Worm (Caenorhabditis elegans) whole organism, young adult: ENCODE data around the gene K05F6.12.

Experiments
- B0035.1 ChIP-seq: sonication (generic microtip); optimal IDR thresholded peaks from 2 replicates; lab custom pipeline; 2016; ENCODE audit warnings: missing genetic modification characterization, mild to moderate bottlenecking, missing compliant biosample characterization, missing genotype, missing genetic modification reagents
- C17E4.6 ChIP-seq: fragments of 200-800 bp; sonication (Bioruptor generic); IDR thresholded peaks from 2 replicates; pipeline ENCODE4 v1.3.6; 2022; ENCODE audit warnings: missing genetic modification reagents, missing genetic modification characterization, missing compliant biosample characterization
- F22D6.2 ChIP-seq: sonication (generic microtip); optimal IDR thresholded peaks from 2 replicates; lab custom pipeline; 2016; ENCODE audit warnings: mild to moderate bottlenecking, missing genetic modification characterization, missing compliant biosample characterization
- F33H1.4 ChIP-seq: fragments of 200-800 bp; sonication (Bioruptor generic); IDR thresholded peaks from 2 replicates; pipeline ENCODE4 v1.3.6; 2022; ENCODE audit warnings: missing genetic modification reagents, missing genetic modification characterization, missing compliant biosample characterization
- F37B4.10 ChIP-seq: fragments of 200-800 bp; sonication (Bioruptor generic); IDR thresholded peaks from 2 replicates; pipeline ENCODE4 v1.3.6; 2022; ENCODE audit warnings: missing genetic modification characterization, missing compliant biosample characterization
- F57C9.4 ChIP-seq: sonication (generic microtip); optimal IDR thresholded peaks from 2 replicates; lab custom pipeline; 2017; ENCODE audit warnings: mild to moderate bottlenecking, missing genetic modification characterization, missing compliant biosample characterization
- T26A5.8 ChIP-seq: sonication (generic microtip); optimal IDR thresholded peaks from 2 replicates; lab custom pipeline; 2016; ENCODE audit warnings: missing genetic modification characterization, missing compliant biosample characterization
- Y53F4B.3 ChIP-seq: fragments of 200-800 bp; sonication (Bioruptor generic); IDR thresholded peaks from 2 replicates; pipeline ENCODE4 v1.3.6; 2022; ENCODE audit warnings: missing genetic modification reagents, missing genetic modification characterization, missing compliant biosample characterization
- aptf-3 ChIP-seq: fragments of 200-800 bp; sonication (Bioruptor generic); IDR thresholded peaks from 2 replicates; pipeline ENCODE4 v1.3.6; 2022; ENCODE audit warnings: missing genetic modification characterization, missing compliant biosample characterization
- atf-7 ChIP-seq: sonication (generic microtip); optimal IDR thresholded peaks from 2 replicates; lab custom pipeline; 2017; ENCODE audit warnings: mild to moderate bottlenecking, missing genetic modification characterization, missing compliant biosample characterization
- bed-1 ChIP-seq: fragments of 200-800 bp; sonication (Bioruptor generic); IDR thresholded peaks from 2 replicates; pipeline ENCODE4 v1.3.6; 2022; ENCODE audit warnings: missing genetic modification reagents, missing genetic modification characterization, missing compliant biosample characterization
- bed-2 ChIP-seq: fragments of 200-800 bp; sonication (Bioruptor generic); IDR thresholded peaks from 2 replicates; pipeline ENCODE4 v1.3.6; 2022; ENCODE audit warnings: missing genetic modification reagents, missing genetic modification characterization, missing compliant biosample characterization
- ccch-3 ChIP-seq: fragments of 200-800 bp; sonication (Bioruptor generic); optimal IDR thresholded peaks from 2 replicates; lab custom pipeline; 2018; ENCODE audit warnings: mild to moderate bottlenecking, missing genetic modification characterization, missing compliant biosample characterization
- ceh-100 ChIP-seq: fragments of 200-800 bp; sonication (Bioruptor generic); IDR thresholded peaks from 2 replicates; pipeline ENCODE4 v1.3.6; 2022; ENCODE audit warnings: missing genetic modification reagents, missing genetic modification characterization, missing compliant biosample characterization
- die-1 ChIP-seq: sonication (generic microtip); optimal IDR thresholded peaks from 2 replicates; lab custom pipeline; 2016; ENCODE audit warnings: missing genotype, mild to moderate bottlenecking, missing genetic modification characterization, missing compliant biosample characterization
- dox-1 ChIP-seq: fragments of 200-800 bp; sonication (Bioruptor generic); IDR thresholded peaks from 2 replicates; pipeline ENCODE4 v1.3.6; 2022; ENCODE audit warnings: missing genetic modification reagents, missing genetic modification characterization, missing compliant biosample characterization
- egrh-3 ChIP-seq: fragments of 200-800 bp; sonication (Bioruptor generic); IDR thresholded peaks from 2 replicates; pipeline ENCODE4 v1.3.6; 2022; ENCODE audit warnings: missing genetic modification reagents, missing genetic modification characterization, missing compliant biosample characterization
- ekl-4 ChIP-seq: fragments of 200-800 bp; sonication (Bioruptor generic); IDR thresholded peaks from 2 replicates; pipeline ENCODE4 v1.3.6; 2022; ENCODE audit warnings: missing genetic modification reagents, missing genetic modification characterization, missing compliant biosample characterization
- ets-4 ChIP-seq: fragments of 200-800 bp; sonication (Bioruptor generic); optimal IDR thresholded peaks from 2 replicates; lab custom pipeline; 2018; ENCODE audit warnings: mild to moderate bottlenecking, missing genetic modification characterization, missing compliant biosample characterization
- fkh-3 ChIP-seq: sonication (generic microtip); optimal IDR thresholded peaks from 2 replicates; lab custom pipeline; 2016; ENCODE audit warnings: mild to moderate bottlenecking, missing genetic modification characterization, missing compliant biosample characterization
- hrde-1 ChIP-seq: sonication (generic microtip); optimal IDR thresholded peaks from 2 replicates; lab custom pipeline; 2016; ENCODE audit warnings: missing genetic modification characterization, mild to moderate bottlenecking, missing compliant biosample characterization, moderate library complexity, missing genotype, missing genetic modification reagents, borderline replicate concordance
- lin-40 ChIP-seq: sonication (generic microtip); optimal IDR thresholded peaks from 2 replicates; lab custom pipeline; 2016; ENCODE audit warnings: missing genetic modification characterization, mild to moderate bottlenecking, missing compliant biosample characterization, missing genotype, missing genetic modification reagents
- madf-3 ChIP-seq: fragments of 200-800 bp; sonication (Bioruptor generic); IDR thresholded peaks from 2 replicates; pipeline ENCODE4 v1.3.6; 2022; ENCODE audit warnings: missing genetic modification reagents, missing genetic modification characterization, missing compliant biosample characterization
- madf-8 ChIP-seq: fragments of 200-800 bp; sonication (Bioruptor generic); conservative IDR thresholded peaks from 2 replicates; pipeline ENCODE4 v1.3.6; 2022; ENCODE audit warnings: missing genetic modification reagents, missing genetic modification characterization, missing compliant biosample characterization
- nfya-1 ChIP-seq: sonication (generic microtip); optimal IDR thresholded peaks from 2 replicates; lab custom pipeline; 2017; ENCODE audit warnings: antibody characterized with exemption, missing compliant biosample characterization, missing genetic modification characterization, borderline replicate concordance; ENCODE audit not compliant: insufficient read depth
- nhr-120 ChIP-seq: fragments of 200-800 bp; sonication (Bioruptor generic); IDR thresholded peaks from 2 replicates; pipeline ENCODE4 v1.3.6; 2022; ENCODE audit warnings: missing genetic modification characterization, missing compliant biosample characterization
- nhr-27 ChIP-seq: fragments of 200-800 bp; sonication (Bioruptor generic); optimal IDR thresholded peaks from 2 replicates; lab custom pipeline; 2018; ENCODE audit warnings: mild to moderate bottlenecking, missing genetic modification characterization, moderate library complexity, missing compliant biosample characterization
- nhr-80 ChIP-seq: sonication (generic microtip); optimal IDR thresholded peaks from 2 replicates; lab custom pipeline; 2016; ENCODE audit warnings: missing genetic modification characterization, missing compliant biosample characterization
- repo-1 ChIP-seq: sonication (generic microtip); optimal IDR thresholded peaks from 2 replicates; lab custom pipeline; 2017; ENCODE audit warnings: mild to moderate bottlenecking, missing genetic modification characterization, missing compliant biosample characterization
- rpc-1 ChIP-seq, 2 experiments: fragments of 150-350 bp in 1 of 2; sonication (generic microtip) in 1 of 2; optimal IDR thresholded peaks; 2 replicates each; lab custom pipeline; 2014 to 2018; ENCODE audit warnings: missing biosample characterization in 1 of 2, missing genetic modification characterization in 1 of 2, missing genetic modification reagents in 1 of 2, missing genotype in 1 of 2
- snpc-3.4 ChIP-seq: sonication (generic microtip); optimal IDR thresholded peaks from 2 replicates; lab custom pipeline; 2017; ENCODE audit warnings: missing genetic modification characterization, mild to moderate bottlenecking, missing compliant biosample characterization, antibody characterized with exemption, moderate library complexity, missing genotype, missing genetic modification reagents
- snpc-4 ChIP-seq, 5 experiments: fragments of 150-350 bp in 1 of 5; sonication (generic microtip) in 4 of 5; optimal IDR thresholded peaks; 2 replicates each; lab custom pipeline; 2014 to 2018; ENCODE audit warnings: missing genetic modification characterization in 5 of 5, missing biosample characterization in 3 of 5, antibody characterized with exemption in 2 of 5, mild to moderate bottlenecking in 2 of 5, missing compliant biosample characterization in 2 of 5, missing genotype in 2 of 5, moderate library complexity in 2 of 5, missing genetic modification reagents in 1 of 5
- tbp1 ChIP-seq: fragments of 200-800 bp; sonication (Bioruptor generic); optimal IDR thresholded peaks from 2 replicates; lab custom pipeline; 2018; ENCODE audit warnings: mild to moderate bottlenecking, missing genetic modification characterization, missing compliant biosample characterization
- tbx-9 ChIP-seq: sonication (generic microtip); optimal IDR thresholded peaks from 2 replicates; lab custom pipeline; 2016; ENCODE audit warnings: borderline replicate concordance, missing genetic modification characterization, inconsistent platforms, missing compliant biosample characterization
- ztf-18 ChIP-seq: sonication (generic microtip); optimal IDR thresholded peaks from 2 replicates; lab custom pipeline; 2016; ENCODE audit warnings: missing genotype, mild to moderate bottlenecking, missing genetic modification characterization, missing compliant biosample characterization
- ztf-22 ChIP-seq: fragments of 200-800 bp; sonication (Bioruptor generic); optimal IDR thresholded peaks from 2 replicates; lab custom pipeline; 2018; ENCODE audit warnings: mild to moderate bottlenecking, missing genetic modification characterization, moderate library complexity, missing compliant biosample characterization
- ztf-6 ChIP-seq: fragments of 200-800 bp; sonication (Bioruptor generic); IDR thresholded peaks from 2 replicates; pipeline ENCODE4 v1.3.6; 2022; ENCODE audit warnings: missing genetic modification reagents, missing genetic modification characterization, missing compliant biosample characterization

K05F6.12 gene

DNA sequence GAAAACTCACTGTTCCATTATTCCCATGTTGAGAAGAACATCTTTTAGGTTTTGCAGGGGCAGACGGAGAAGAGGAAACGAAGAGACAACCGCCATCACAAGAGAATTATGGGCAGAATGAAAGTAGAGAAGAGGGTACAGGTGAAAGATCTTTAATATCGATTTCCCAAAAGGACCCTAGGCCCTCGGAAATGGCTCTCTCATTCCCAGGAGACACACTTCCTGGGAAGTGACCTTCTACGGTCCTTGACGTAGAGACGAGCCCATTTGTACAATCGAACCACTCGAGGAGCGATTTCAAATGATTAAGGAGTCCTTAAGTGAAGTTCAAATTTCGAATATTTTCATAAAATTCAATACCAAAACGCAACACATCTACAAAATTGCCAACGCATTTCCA, 25.3 kb downstream of the K05F6.12 start, which contains the start of gene fbxb-46:
Gene fbxb-46 (minus strand): TSS at position 101 of the 400 bp plus-strand sequence.
- TF ChIP-seq atf-7 (tag; lab: Kevin White, UChicago) (no peak), bed-2 (GFP tag; lab: Robert Waterston, UW) (no peak), F57C9.4 (tag; lab: Kevin White, UChicago) (no peak), egrh-3 (GFP tag; lab: Robert Waterston, UW) (no peak), ekl-4 (GFP tag; lab: Robert Waterston, UW) (no peak), F37B4.10 (GFP tag; lab: Robert Waterston, UW) (no peak), ets-4 (GFP tag; lab: Kevin White, UChicago) (no peak), ztf-18 (tag; lab: Kevin White, UChicago) (no peak), rpc-1 (optimal IDR thresholded peaks at IDR 0.05; lab: Kevin White, UChicago) (no peak), rpc-1 (tag; optimal IDR thresholded peaks at IDR 0.05; lab: Kevin White, UChicago) (no peak), T26A5.8 (tag; lab: Kevin White, UChicago) (no peak), snpc-4 (GFP tag; optimal IDR thresholded peaks at IDR 0.05; lab: Kevin White, UChicago) (no peak), snpc-4 (tag; optimal IDR thresholded peaks at IDR 0.05; lab: Kevin White, UChicago) (no peak), die-1 (tag; lab: Kevin White, UChicago) (no peak), B0035.1 (no peak), madf-3 (no peak), lin-40 (tag; lab: Kevin White, UChicago) (no peak), ztf-22 (no peak), ccch-3 (no peak)

- no peak for TF ChIP-seq F22D6.2 (tag; lab: Kevin White, UChicago)
- no peak for TF ChIP-seq tbp1 (GFP tag; lab: Kevin White, UChicago)
- no peak for TF ChIP-seq fkh-3
- no peak for TF ChIP-seq nfya-1 (tag; lab: Kevin White, UChicago)
- no peak for TF ChIP-seq tbx-9 (tag; lab: Kevin White, UChicago)
- no peak for TF ChIP-seq hrde-1
- no peak for TF ChIP-seq aptf-3 (GFP tag; lab: Robert Waterston, UW)
- TF ChIP-seq nhr-27 (tag; lab: Kevin White, UChicago), result no peak
- no peak for TF ChIP-seq F33H1.4 (GFP tag; lab: Robert Waterston, UW)
- TF ChIP-seq nhr-120, result no peak
- TF ChIP-seq bed-2 (GFP tag; lab: Robert Waterston, UW), result no peak
- TF ChIP-seq ztf-6, result no peak
- no peak for TF ChIP-seq ceh-100 (GFP tag; lab: Robert Waterston, UW)
- TF ChIP-seq madf-8 (GFP tag; lab: Robert Waterston, UW), result no peak
- no peak for TF ChIP-seq Y53F4B.3 (GFP tag; lab: Robert Waterston, UW)
- no peak for TF ChIP-seq C17E4.6 (GFP tag; lab: Robert Waterston, UW)
- no peak for TF ChIP-seq rpc-1 (optimal IDR thresholded peaks at IDR 0.05; lab: Kevin White, UChicago)
- TF ChIP-seq rpc-1 (tag; optimal IDR thresholded peaks at IDR 0.05; lab: Kevin White, UChicago), result no peak
- TF ChIP-seq snpc-3.4 (tag; lab: Kevin White, UChicago), result no peak
- TF ChIP-seq bed-1 (GFP tag; lab: Robert Waterston, UW), result no peak
Observed at ce11 chrII:1576030-1576429, 30.3 kb downstream of the K05F6.12 start, which contains the start of gene K05F6.10. Gene K05F6.10 (minus strand): TSS chrII:1576130.

DNA sequence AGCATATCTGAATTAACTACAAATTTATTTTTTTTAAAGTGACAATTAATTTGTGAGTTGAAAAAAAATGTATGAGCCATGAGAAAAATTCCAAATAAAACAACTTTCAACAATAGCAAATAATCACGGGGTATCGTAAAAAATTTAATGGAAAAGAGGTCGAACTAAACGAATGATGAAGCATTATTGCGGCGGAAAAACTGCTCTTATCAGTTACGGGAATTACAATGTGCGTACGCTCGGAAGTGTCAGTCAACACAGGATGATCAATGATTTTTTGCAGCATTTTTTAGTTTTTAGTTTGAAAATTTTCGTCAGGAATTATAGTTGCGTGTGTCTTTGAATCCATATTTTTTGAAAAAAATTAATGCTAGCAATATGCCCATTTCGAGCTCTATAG, 31.0 kb downstream of the K05F6.12 start:
- TF ChIP-seq nhr-80 (peak; percentile 72), repo-1 (no peak), dox-1 (GFP tag; lab: Robert Waterston, UW) (peak; percentile 38; the same call in 1 of the 2 replicates)
- TF ChIP-seq, all 124 proteins: peak for 2
